Worm (Caenorhabditis elegans) whole organism, mixed stage, embryonic: ENCODE data around the gene wrt-1.

Source experiments
- blmp-1 ChIP-seq: fragments of 150-350 bp; optimal IDR thresholded peaks from 2 replicates; lab custom pipeline; 2014; ENCODE audit warnings: missing biosample characterization, missing genetic modification characterization
- ces-1 ChIP-seq: fragments of 150-350 bp; optimal IDR thresholded peaks from 2 replicates; lab custom pipeline; 2014; ENCODE audit warnings: missing biosample characterization, missing genetic modification reagents, missing genetic modification characterization
- elt-3 ChIP-seq: fragments of 150-350 bp; optimal IDR thresholded peaks from 2 replicates; lab custom pipeline; 2014; ENCODE audit warnings: missing biosample characterization, missing genetic modification characterization
- mab-5 ChIP-seq: fragments of 150-350 bp; optimal IDR thresholded peaks from 2 replicates; lab custom pipeline; 2014; ENCODE audit warnings: missing biosample characterization, missing genetic modification characterization
- mep-1 ChIP-seq: fragments of 150-350 bp; optimal IDR thresholded peaks from 2 replicates; lab custom pipeline; 2017; ENCODE audit warnings: missing biosample characterization, missing genetic modification reagents, missing genetic modification characterization, inconsistent platforms
- nhr-237 ChIP-seq: fragments of 150-350 bp; optimal IDR thresholded peaks from 2 replicates; lab custom pipeline; 2014; ENCODE audit warnings: missing biosample characterization, missing genetic modification characterization
- snpc-4 ChIP-seq: fragments of 150-350 bp; optimal IDR thresholded peaks from 2 replicates; lab custom pipeline; 2014; ENCODE audit warnings: missing biosample characterization, missing genetic modification characterization
- unc-39 ChIP-seq: fragments of 150-350 bp; optimal IDR thresholded peaks from 2 replicates; lab custom pipeline; 2014; ENCODE audit warnings: missing biosample characterization, missing genetic modification characterization
- unc-62 ChIP-seq: fragments of 150-350 bp; optimal IDR thresholded peaks from 2 replicates; lab custom pipeline; 2014; ENCODE audit warnings: missing biosample characterization, missing genetic modification reagents, missing genetic modification characterization
- zip-8 ChIP-seq: fragments of 150-350 bp; optimal IDR thresholded peaks from 2 replicates; lab custom pipeline; 2014; ENCODE audit warnings: missing biosample characterization, missing genetic modification characterization
- ztf-11 ChIP-seq: fragments of 150-350 bp; optimal IDR thresholded peaks from 2 replicates; lab custom pipeline; 2014; ENCODE audit warnings: missing biosample characterization, missing genetic modification characterization

DNA sequence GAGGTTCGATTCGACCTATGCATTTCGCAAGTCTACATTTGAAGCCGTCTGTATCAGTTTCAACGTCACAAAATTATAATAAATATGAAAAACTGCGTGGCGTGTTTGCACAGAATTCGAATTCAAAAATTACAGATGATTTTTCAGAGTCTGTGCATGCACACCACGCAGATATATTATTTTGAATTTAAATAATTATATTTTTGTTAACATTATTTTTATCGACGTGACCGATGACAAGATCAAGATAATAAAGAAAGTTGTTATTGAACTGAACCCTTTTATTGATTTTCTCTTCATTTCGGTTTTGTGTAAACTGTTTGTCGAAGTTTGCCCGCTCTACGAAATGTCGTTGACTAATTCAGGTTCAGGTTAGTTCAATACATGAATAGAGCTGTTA, 25.8 kb upstream of the wrt-1 start, which contains the start of gene C28F5.1:
- no peak for TF ChIP-seq mab-5 (tag; lab: Kevin White, UChicago)
- TF ChIP-seq ces-1 (GFP tag; lab: Kevin White, UChicago), result no peak
- TF ChIP-seq ztf-11 (tag; lab: Kevin White, UChicago), result no peak
- TF ChIP-seq zip-8, result no peak
- TF ChIP-seq elt-3 (tag; lab: Kevin White, UChicago), result no peak
- no peak for TF ChIP-seq blmp-1 (tag; lab: Kevin White, UChicago)
- TF ChIP-seq unc-62 (GFP tag; lab: Kevin White, UChicago), result no peak
- no peak for TF ChIP-seq nhr-237 (tag; lab: Kevin White, UChicago)
- no peak for TF ChIP-seq snpc-4
- TF ChIP-seq mep-1, result no peak
- TF ChIP-seq unc-39, result no peak
